Worm (Caenorhabditis elegans) whole organism, young adult: ENCODE measurements around the gene ben-1.

Source experiments
- C17E4.6 ChIP-seq: fragments of 200-800 bp; sonication (Bioruptor generic); IDR thresholded peaks from 2 replicates; pipeline ENCODE4 v1.3.6; 2022; ENCODE audit warnings: missing genetic modification reagents, missing genetic modification characterization, missing compliant biosample characterization
- F33H1.4 ChIP-seq: fragments of 200-800 bp; sonication (Bioruptor generic); IDR thresholded peaks from 2 replicates; pipeline ENCODE4 v1.3.6; 2022; ENCODE audit warnings: missing genetic modification reagents, missing genetic modification characterization, missing compliant biosample characterization
- F39B2.1 ChIP-seq: fragments of 200-800 bp; sonication (Bioruptor generic); IDR thresholded peaks from 2 replicates; pipeline ENCODE4 v1.3.6; 2022; ENCODE audit warnings: missing genetic modification reagents, missing genetic modification characterization, missing compliant biosample characterization
- F57C9.4 ChIP-seq: sonication (generic microtip); optimal IDR thresholded peaks from 2 replicates; lab custom pipeline; 2017; ENCODE audit warnings: mild to moderate bottlenecking, missing genetic modification characterization, missing compliant biosample characterization
- K11D2.4 ChIP-seq: fragments of 200-800 bp; sonication (Bioruptor generic); IDR thresholded peaks from 2 replicates; pipeline ENCODE4 v1.3.6; 2022; ENCODE audit warnings: missing genetic modification reagents, missing genetic modification characterization, missing compliant biosample characterization
- ZK185.1 ChIP-seq: sonication (generic microtip); optimal IDR thresholded peaks from 2 replicates; lab custom pipeline; 2016; ENCODE audit warnings: mild to moderate bottlenecking, missing genetic modification characterization, missing compliant biosample characterization; ENCODE audit not compliant: poor library complexity, severe bottlenecking
- aptf-3 ChIP-seq: fragments of 200-800 bp; sonication (Bioruptor generic); IDR thresholded peaks from 2 replicates; pipeline ENCODE4 v1.3.6; 2022; ENCODE audit warnings: missing genetic modification characterization, missing compliant biosample characterization
- attf-5 ChIP-seq: fragments of 200-800 bp; sonication (Bioruptor generic); optimal IDR thresholded peaks from 2 replicates; lab custom pipeline; 2018; ENCODE audit warnings: mild to moderate bottlenecking, missing genetic modification characterization, missing compliant biosample characterization
- bed-2 ChIP-seq: fragments of 200-800 bp; sonication (Bioruptor generic); IDR thresholded peaks from 2 replicates; pipeline ENCODE4 v1.3.6; 2022; ENCODE audit warnings: missing genetic modification reagents, missing genetic modification characterization, missing compliant biosample characterization
- ceh-100 ChIP-seq: fragments of 200-800 bp; sonication (Bioruptor generic); IDR thresholded peaks from 2 replicates; pipeline ENCODE4 v1.3.6; 2022; ENCODE audit warnings: missing genetic modification reagents, missing genetic modification characterization, missing compliant biosample characterization
- ceh-79 ChIP-seq: sonication (generic microtip); optimal IDR thresholded peaks from 2 replicates; lab custom pipeline; 2017; ENCODE audit warnings: mild to moderate bottlenecking, missing genetic modification characterization, missing compliant biosample characterization
- chd-7 ChIP-seq: sonication (generic microtip); optimal IDR thresholded peaks from 2 replicates; lab custom pipeline; 2016; ENCODE audit warnings: mild to moderate bottlenecking, missing genetic modification characterization, moderate library complexity, missing compliant biosample characterization
- dpl-1 ChIP-seq: fragments of 150-350 bp; optimal IDR thresholded peaks from 2 replicates; lab custom pipeline; 2014; ENCODE audit warnings: missing biosample characterization, missing genetic modification reagents, missing genetic modification characterization
- ekl-4 ChIP-seq: fragments of 200-800 bp; sonication (Bioruptor generic); IDR thresholded peaks from 2 replicates; pipeline ENCODE4 v1.3.6; 2022; ENCODE audit warnings: missing genetic modification reagents, missing genetic modification characterization, missing compliant biosample characterization
- hlh-26 ChIP-seq: fragments of 200-800 bp; sonication (Bioruptor generic); conservative IDR thresholded peaks from 2 replicates; pipeline ENCODE4 v1.3.6; 2022; ENCODE audit warnings: missing genetic modification reagents, missing genetic modification characterization, missing compliant biosample characterization
- hmg-1.2 ChIP-seq: fragments of 200-800 bp; sonication (Bioruptor generic); IDR thresholded peaks from 2 replicates; pipeline ENCODE4 v1.3.6; 2022; ENCODE audit warnings: missing genetic modification reagents, missing genetic modification characterization, missing compliant biosample characterization
- lag-1 ChIP-seq: fragments of 200-800 bp; sonication (Bioruptor generic); IDR thresholded peaks from 2 replicates; pipeline ENCODE4 v1.3.6; 2022; ENCODE audit warnings: missing genetic modification reagents, missing genetic modification characterization, missing compliant biosample characterization
- lin-35 ChIP-seq, 3 experiments: fragments of 150-350 bp in 2 of 3; sonication (generic microtip) in 1 of 3; optimal IDR thresholded peaks; 2 replicates each; lab custom pipeline; 2014 to 2018; ENCODE audit warnings: missing biosample characterization in 3 of 3, missing genetic modification characterization in 3 of 3, missing genetic modification reagents in 3 of 3
- lin-40 ChIP-seq: sonication (generic microtip); optimal IDR thresholded peaks from 2 replicates; lab custom pipeline; 2016; ENCODE audit warnings: missing genetic modification characterization, mild to moderate bottlenecking, missing compliant biosample characterization, missing genotype, missing genetic modification reagents
- lsl-1 ChIP-seq: fragments of 200-800 bp; sonication (Bioruptor generic); optimal IDR thresholded peaks from 2 replicates; lab custom pipeline; 2018; ENCODE audit warnings: mild to moderate bottlenecking, missing genetic modification characterization, moderate library complexity, missing compliant biosample characterization
- mel-28 ChIP-seq: sonication (generic microtip); optimal IDR thresholded peaks from 2 replicates; lab custom pipeline; 2016; ENCODE audit warnings: borderline replicate concordance, mild to moderate bottlenecking, missing genetic modification characterization, missing compliant biosample characterization
- nfyb-1 ChIP-seq: fragments of 200-800 bp; sonication (Bioruptor generic); IDR thresholded peaks from 2 replicates; pipeline ENCODE4 v1.3.6; 2022; ENCODE audit warnings: missing genetic modification reagents, missing genetic modification characterization, missing compliant biosample characterization
- nhr-120 ChIP-seq: fragments of 200-800 bp; sonication (Bioruptor generic); IDR thresholded peaks from 2 replicates; pipeline ENCODE4 v1.3.6; 2022; ENCODE audit warnings: missing genetic modification characterization, missing compliant biosample characterization
- nhr-27 ChIP-seq: fragments of 200-800 bp; sonication (Bioruptor generic); optimal IDR thresholded peaks from 2 replicates; lab custom pipeline; 2018; ENCODE audit warnings: mild to moderate bottlenecking, missing genetic modification characterization, moderate library complexity, missing compliant biosample characterization
- pbrm-1 ChIP-seq: fragments of 200-800 bp; sonication (Bioruptor generic); IDR thresholded peaks from 2 replicates; pipeline ENCODE4 v1.3.6; 2022; ENCODE audit warnings: missing genetic modification reagents, missing genetic modification characterization, missing compliant biosample characterization
- rpc-1 ChIP-seq, 2 experiments: fragments of 150-350 bp in 1 of 2; sonication (generic microtip) in 1 of 2; optimal IDR thresholded peaks; 2 replicates each; lab custom pipeline; 2014 to 2018; ENCODE audit warnings: missing biosample characterization in 1 of 2, missing genetic modification characterization in 1 of 2, missing genetic modification reagents in 1 of 2, missing genotype in 1 of 2
- sdz-38 ChIP-seq: sonication (generic microtip); optimal IDR thresholded peaks from 2 replicates; lab custom pipeline; 2016; ENCODE audit warnings: missing genotype, missing genetic modification characterization, missing compliant biosample characterization
- somi-1 ChIP-seq: fragments of 200-800 bp; sonication (Bioruptor generic); optimal IDR thresholded peaks from 2 replicates; lab custom pipeline; 2018; ENCODE audit warnings: mild to moderate bottlenecking, missing genetic modification characterization, missing compliant biosample characterization
- tbp1 ChIP-seq: fragments of 200-800 bp; sonication (Bioruptor generic); optimal IDR thresholded peaks from 2 replicates; lab custom pipeline; 2018; ENCODE audit warnings: mild to moderate bottlenecking, missing genetic modification characterization, missing compliant biosample characterization
- zfh-2 ChIP-seq: fragments of 200-800 bp; sonication (Bioruptor generic); conservative IDR thresholded peaks from 2 replicates; pipeline ENCODE4 v1.3.6; 2022; ENCODE audit warnings: missing genetic modification reagents, missing genetic modification characterization, missing compliant biosample characterization
- ztf-18 ChIP-seq: sonication (generic microtip); optimal IDR thresholded peaks from 2 replicates; lab custom pipeline; 2016; ENCODE audit warnings: missing genotype, mild to moderate bottlenecking, missing genetic modification characterization, missing compliant biosample characterization
- ztf-26 ChIP-seq: sonication (generic microtip); optimal IDR thresholded peaks from 2 replicates; lab custom pipeline; 2017; ENCODE audit warnings: missing genetic modification characterization, missing compliant biosample characterization
- ztf-28 ChIP-seq: fragments of 200-800 bp; sonication (Bioruptor generic); IDR thresholded peaks from 2 replicates; pipeline ENCODE4 v1.3.6; 2022; ENCODE audit warnings: missing genetic modification reagents, missing genetic modification characterization, missing compliant biosample characterization
- ztf-3 ChIP-seq: fragments of 200-800 bp; sonication (Bioruptor generic); optimal IDR thresholded peaks from 2 replicates; lab custom pipeline; 2018; ENCODE audit warnings: mild to moderate bottlenecking, missing genetic modification characterization, missing compliant biosample characterization
- ztf-6 ChIP-seq: fragments of 200-800 bp; sonication (Bioruptor generic); IDR thresholded peaks from 2 replicates; pipeline ENCODE4 v1.3.6; 2022; ENCODE audit warnings: missing genetic modification reagents, missing genetic modification characterization, missing compliant biosample characterization

The ben-1 gene

ce11 chrIII:3541539-3541938 lies at the start of gene ben-1:
TSS of gene ben-1 (minus strand) at chrIII:3541639.
- no peak for TF ChIP-seq sdz-38 (tag; lab: Kevin White, UChicago)
- no peak for TF ChIP-seq lin-35 (GFP tag; optimal IDR thresholded peaks at IDR 0.05; lab: Kevin White, UChicago)
- TF ChIP-seq zfh-2 (GFP tag; lab: Robert Waterston, UW) = no peak
- TF ChIP-seq ztf-6 (GFP tag; lab: Robert Waterston, UW) = no peak
- TF ChIP-seq somi-1 (GFP tag; lab: Kevin White, UChicago) = no peak
- no peak for TF ChIP-seq rpc-1 (optimal IDR thresholded peaks at IDR 0.05; lab: Kevin White, UChicago)
- TF ChIP-seq rpc-1 (tag; optimal IDR thresholded peaks at IDR 0.05; lab: Kevin White, UChicago) = no peak
- no peak for TF ChIP-seq pbrm-1
- TF ChIP-seq nhr-120 (GFP tag; lab: Robert Waterston, UW) = no peak
- no peak for TF ChIP-seq bed-2 (GFP tag; lab: Robert Waterston, UW)
- no peak for TF ChIP-seq ceh-100
- no peak for TF ChIP-seq aptf-3 (GFP tag; lab: Robert Waterston, UW)
- no peak for TF ChIP-seq ztf-26
- no peak for TF ChIP-seq ekl-4
- TF ChIP-seq hmg-1.2 (GFP tag; lab: Robert Waterston, UW) = no peak

- TF ChIP-seq lin-35 (GFP tag; optimal IDR thresholded peaks at IDR 0.05; lab: Kevin White, UChicago) = no peak
- TF ChIP-seq hlh-26 (GFP tag; lab: Robert Waterston, UW) = no peak
- TF ChIP-seq F39B2.1 (GFP tag; lab: Robert Waterston, UW) = no peak
- no peak for TF ChIP-seq lsl-1 (GFP tag; lab: Kevin White, UChicago)
- TF ChIP-seq ztf-3 (GFP tag; lab: Kevin White, UChicago) = no peak
- no peak for TF ChIP-seq attf-5 (GFP tag; lab: Kevin White, UChicago)
- no peak for TF ChIP-seq F57C9.4 (tag; lab: Kevin White, UChicago)
- TF ChIP-seq lag-1 (GFP tag; lab: Robert Waterston, UW) = no peak
- TF ChIP-seq ZK185.1 (tag; lab: Kevin White, UChicago) = no peak
- TF ChIP-seq C17E4.6 (GFP tag; lab: Robert Waterston, UW) = no peak
- no peak for TF ChIP-seq ztf-18 (tag; lab: Kevin White, UChicago)
- no peak for TF ChIP-seq ceh-79
- TF ChIP-seq nfyb-1 (GFP tag; lab: Robert Waterston, UW) = no peak
- TF ChIP-seq ztf-28 (GFP tag; lab: Robert Waterston, UW) = no peak
- no peak for TF ChIP-seq dpl-1 (GFP tag; lab: Kevin White, UChicago)
- no peak for TF ChIP-seq mel-28 (tag; lab: Kevin White, UChicago)
- TF ChIP-seq somi-1 (GFP tag; lab: Kevin White, UChicago) = no peak
- no peak for TF ChIP-seq lin-40 (tag; lab: Kevin White, UChicago)
Observed at ce11 chrIII:3590365-3590764, 48.9 kb upstream of the ben-1 start, which contains the start of gene ptp-1. TSS of gene ptp-1 (plus strand) at chrIII:3590722.

ce11 chrIII:3588183-3588582 lies 46.7 kb upstream of the ben-1 start:
- no peak for TF ChIP-seq ztf-3 (GFP tag; lab: Kevin White, UChicago)

ce11 chrIII:3583341-3583740 lies 41.9 kb upstream of the ben-1 start:
- TF ChIP-seq K11D2.4 (GFP tag; lab: Robert Waterston, UW) (no peak), zfh-2 (GFP tag; lab: Robert Waterston, UW) (0 out of 2 replicates have a peak, but pooled peaks have one; percentile 16), chd-7 (tag; lab: Kevin White, UChicago) (no peak), tbp1 (GFP tag; lab: Kevin White, UChicago) (no peak), F33H1.4 (GFP tag; lab: Robert Waterston, UW) (no peak), hmg-1.2 (GFP tag; lab: Robert Waterston, UW) (peak; percentile 88), nhr-27 (tag; lab: Kevin White, UChicago) (no peak)
